Fruit fly (Drosophila melanogaster) whole organism, embryonic: ENCODE data around the gene PCNA2.

ENCODE experiments used
- Bgb ChIP-seq: fragments of 200-800 bp; sonication (Bioruptor generic); IDR thresholded peaks from 2 replicates; pipeline ENCODE4 v1.3.6; 2022; ENCODE audit warnings: missing biosample characterization, missing genetic modification characterization; ENCODE audit not compliant: partially characterized antibody
- BtbVII ChIP-seq: fragments of 200-800 bp; sonication (Bioruptor generic); optimal IDR thresholded peaks from 3 replicates; lab custom pipeline; 2017; ENCODE audit warnings: missing biosample characterization, mild to moderate bottlenecking, missing genetic modification characterization
- CG11560 ChIP-seq: fragments of 200-800 bp; sonication (Bioruptor generic); IDR thresholded peaks from 3 replicates; pipeline ENCODE4 v1.3.6; 2022; ENCODE audit warnings: missing biosample characterization, missing genetic modification characterization
- CG13624 ChIP-seq: fragments of 200-800 bp; sonication (Bioruptor generic); optimal IDR thresholded peaks from 2 replicates; lab custom pipeline; 2016; ENCODE audit warnings: missing biosample characterization, missing genetic modification characterization
- CG14965 ChIP-seq: fragments of 200-800 bp; sonication (Bioruptor generic); optimal IDR thresholded peaks from 2 replicates; lab custom pipeline; 2016; ENCODE audit warnings: missing biosample characterization, missing genetic modification characterization, borderline replicate concordance
- CG15011 ChIP-seq: fragments of 200-800 bp; sonication (Bioruptor generic); optimal IDR thresholded peaks from 3 replicates; lab custom pipeline; 2018; ENCODE audit warnings: missing biosample characterization, mild to moderate bottlenecking, missing genetic modification characterization
- CG17328 ChIP-seq: fragments of 200-800 bp; sonication (Bioruptor generic); IDR thresholded peaks from 2 replicates; pipeline ENCODE4 v1.3.6; 2022; ENCODE audit warnings: missing biosample characterization, missing genetic modification characterization
- CG17361 ChIP-seq: fragments of 200-800 bp; sonication (Bioruptor generic); IDR thresholded peaks from 3 replicates; pipeline ENCODE4 v1.3.6; 2022; ENCODE audit warnings: missing biosample characterization, missing genetic modification characterization
- CG17385 ChIP-seq: fragments of 200-800 bp; sonication (Bioruptor generic); optimal IDR thresholded peaks from 3 replicates; lab custom pipeline; 2018; ENCODE audit warnings: missing biosample characterization, mild to moderate bottlenecking, missing genetic modification characterization
- CG17612 ChIP-seq: fragments of 200-800 bp; sonication (Bioruptor generic); IDR thresholded peaks from 2 replicates; pipeline ENCODE4 v1.3.6; 2022; ENCODE audit warnings: missing biosample characterization, missing genetic modification characterization
- CG17912 ChIP-seq: fragments of 200-800 bp; sonication (Bioruptor generic); optimal IDR thresholded peaks from 2 replicates; lab custom pipeline; 2018; ENCODE audit warnings: missing biosample characterization, mild to moderate bottlenecking, missing genetic modification characterization
- CG18262 ChIP-seq: fragments of 200-800 bp; optimal IDR thresholded peaks from 3 replicates; lab custom pipeline; 2019; ENCODE audit warnings: missing biosample characterization, mild to moderate bottlenecking, missing genetic modification characterization, moderate library complexity
- CG32767 ChIP-seq: fragments of 200-800 bp; sonication (Bioruptor generic); IDR thresholded peaks from 2 replicates; pipeline ENCODE4 v1.3.6; 2022; ENCODE audit warnings: missing biosample characterization, missing genetic modification characterization
- CG32772 ChIP-seq: fragments of 200-800 bp; sonication (Bioruptor generic); IDR thresholded peaks from 2 replicates; pipeline ENCODE4 v1.3.6; 2022; ENCODE audit warnings: missing biosample characterization, missing genetic modification characterization
- CG3407 ChIP-seq: fragments of 200-800 bp; sonication (Bioruptor generic); optimal IDR thresholded peaks from 2 replicates; lab custom pipeline; 2018; ENCODE audit warnings: missing biosample characterization, mild to moderate bottlenecking, missing genetic modification characterization
- CG43689 ChIP-seq: fragments of 200-800 bp; sonication (Bioruptor generic); IDR thresholded peaks from 2 replicates; pipeline ENCODE4 v1.3.6; 2022; ENCODE audit warnings: missing biosample characterization, missing genetic modification characterization
- CG4424 ChIP-seq: fragments of 200-800 bp; sonication (Bioruptor generic); optimal IDR thresholded peaks from 3 replicates; lab custom pipeline; 2016; ENCODE audit warnings: missing biosample characterization, missing genetic modification characterization
- CG4820 ChIP-seq: fragments of 200-800 bp; sonication (Bioruptor generic); optimal IDR thresholded peaks from 3 replicates; lab custom pipeline; 2016; ENCODE audit warnings: missing biosample characterization, missing genetic modification characterization
- CG5180 ChIP-seq: fragments of 200-800 bp; sonication (Bioruptor generic); optimal IDR thresholded peaks from 3 replicates; lab custom pipeline; 2017; ENCODE audit warnings: missing biosample characterization, missing genetic modification characterization, mild to moderate bottlenecking, moderate library complexity, missing genetic modification reagents
- CG6272 ChIP-seq: fragments of 200-800 bp; sonication (Bioruptor generic); IDR thresholded peaks from 2 replicates; pipeline ENCODE4 v1.3.6; 2022; ENCODE audit warnings: missing biosample characterization, missing genetic modification characterization
- CG6683 ChIP-seq: fragments of 200-800 bp; sonication (Bioruptor generic); optimal IDR thresholded peaks from 2 replicates; lab custom pipeline; 2017; ENCODE audit warnings: missing biosample characterization, mild to moderate bottlenecking, missing genetic modification characterization, missing genetic modification reagents
- CG7839 ChIP-seq: fragments of 200-800 bp; sonication (Bioruptor generic); optimal IDR thresholded peaks from 3 replicates; lab custom pipeline; 2018; ENCODE audit warnings: missing biosample characterization, mild to moderate bottlenecking, missing genetic modification characterization, moderate library complexity
- CG7987 ChIP-seq: fragments of 200-800 bp; sonication (Bioruptor generic); optimal IDR thresholded peaks from 2 replicates; lab custom pipeline; 2018; ENCODE audit warnings: missing biosample characterization, mild to moderate bottlenecking, missing genetic modification characterization, moderate library complexity
- CG8765 ChIP-seq: fragments of 200-800 bp; sonication (Bioruptor generic); IDR thresholded peaks from 2 replicates; pipeline ENCODE4 v1.3.6; 2022; ENCODE audit warnings: missing biosample characterization, missing genetic modification characterization
- CG9609 ChIP-seq: fragments of 200-800 bp; sonication (Bioruptor generic); optimal IDR thresholded peaks from 3 replicates; lab custom pipeline; 2016; ENCODE audit warnings: missing biosample characterization, missing genetic modification characterization
- CHES-1-like ChIP-seq: fragments of 200-800 bp; sonication (Bioruptor generic); optimal IDR thresholded peaks from 2 replicates; lab custom pipeline; 2016; ENCODE audit warnings: missing biosample characterization, missing genetic modification characterization
- D ChIP-seq, 2 experiments: fragments of 200-800 bp in 1 of 2; fragments of >200 bp in 1 of 2; sonication (Bioruptor generic) in 1 of 2; optimal IDR thresholded peaks; 2 replicates in 1 of 2; 3 replicates in 1 of 2; lab custom pipeline; 2017; ENCODE audit warnings: mild to moderate bottlenecking in 1 of 2, missing biosample characterization in 1 of 2, missing genetic modification characterization in 1 of 2, missing genetic modification reagents in 1 of 2
- Dek ChIP-seq: fragments of 200-800 bp; sonication (Bioruptor generic); optimal IDR thresholded peaks from 3 replicates; lab custom pipeline; 2019; ENCODE audit warnings: missing biosample characterization, mild to moderate bottlenecking, missing genetic modification characterization, moderate library complexity
- HHEX ChIP-seq: fragments of 200-800 bp; sonication (Bioruptor generic); optimal IDR thresholded peaks from 3 replicates; lab custom pipeline; 2017; ENCODE audit warnings: missing biosample characterization, mild to moderate bottlenecking, missing genetic modification characterization, missing genetic modification reagents
- Mad ChIP-seq: fragments of 200-800 bp; sonication (Bioruptor generic); optimal IDR thresholded peaks from 2 replicates; lab custom pipeline; 2016; ENCODE audit warnings: missing biosample characterization, missing genetic modification characterization
- Nf-YA ChIP-seq: fragments of 200-800 bp; sonication (Bioruptor generic); IDR thresholded peaks from 2 replicates; pipeline ENCODE4 v1.3.6; 2022; ENCODE audit warnings: missing biosample characterization, missing genetic modification characterization
- Nf-YC ChIP-seq: fragments of 200-800 bp; optimal IDR thresholded peaks from 3 replicates; lab custom pipeline; 2019; ENCODE audit warnings: missing biosample characterization, mild to moderate bottlenecking, missing genetic modification characterization, moderate library complexity
- Sox100B ChIP-seq: fragments of 200-800 bp; sonication (Bioruptor generic); optimal IDR thresholded peaks from 3 replicates; lab custom pipeline; 2018; ENCODE audit warnings: missing biosample characterization, mild to moderate bottlenecking, missing genetic modification characterization
- ac ChIP-seq: fragments of 200-800 bp; sonication (Bioruptor generic); optimal IDR thresholded peaks from 3 replicates; lab custom pipeline; 2017; ENCODE audit warnings: missing biosample characterization, mild to moderate bottlenecking, missing genetic modification characterization
- az2 ChIP-seq: fragments of 200-800 bp; sonication (Bioruptor generic); optimal IDR thresholded peaks from 3 replicates; lab custom pipeline; 2016; ENCODE audit warnings: missing biosample characterization, missing genetic modification characterization
- caup ChIP-seq: fragments of 200-800 bp; sonication (Bioruptor generic); optimal IDR thresholded peaks from 3 replicates; lab custom pipeline; 2017; ENCODE audit warnings: missing biosample characterization, mild to moderate bottlenecking, missing genetic modification characterization, moderate library complexity; ENCODE audit not compliant: severe bottlenecking
- dysf ChIP-seq: fragments of 200-800 bp; sonication (Bioruptor generic); IDR thresholded peaks from 3 replicates; pipeline ENCODE4 v1.3.6; 2022; ENCODE audit warnings: missing biosample characterization, missing genetic modification characterization
- fu2 ChIP-seq: fragments of 200-800 bp; sonication (Bioruptor generic); optimal IDR thresholded peaks from 2 replicates; lab custom pipeline; 2016; ENCODE audit warnings: missing biosample characterization, missing genetic modification characterization
- gfzf ChIP-seq: fragments of 200-800 bp; sonication (Bioruptor generic); optimal IDR thresholded peaks from 2 replicates; lab custom pipeline; 2016; ENCODE audit warnings: missing biosample characterization, mild to moderate bottlenecking, missing genetic modification characterization, moderate library complexity
- gsb-n ChIP-seq: fragments of 200-800 bp; sonication (Bioruptor generic); optimal IDR thresholded peaks from 3 replicates; lab custom pipeline; 2018; ENCODE audit warnings: missing biosample characterization, mild to moderate bottlenecking, missing genetic modification characterization
- gt ChIP-seq: fragments of 200-800 bp; sonication (Bioruptor generic); IDR thresholded peaks from 2 replicates; pipeline ENCODE4 v1.3.6; 2022; ENCODE audit warnings: missing biosample characterization, missing genetic modification characterization
- hb ChIP-seq: fragments of 200-800 bp; sonication (Bioruptor generic); IDR thresholded peaks from 3 replicates; pipeline ENCODE4 v1.3.6; 2022; ENCODE audit warnings: missing biosample characterization, missing genetic modification characterization; ENCODE audit not compliant: partially characterized antibody
- ken ChIP-seq: fragments of 200-800 bp; sonication (Bioruptor generic); IDR thresholded peaks from 3 replicates; pipeline ENCODE4 v1.3.6; 2022; ENCODE audit warnings: missing biosample characterization, missing genetic modification characterization
- mirr ChIP-seq: fragments of 200-800 bp; sonication (Bioruptor generic); optimal IDR thresholded peaks from 3 replicates; lab custom pipeline; 2018; ENCODE audit warnings: missing biosample characterization, mild to moderate bottlenecking, missing genetic modification characterization
- pan ChIP-seq, 4 experiments: fragments of >200 bp in 3 of 4; fragments of 200-800 bp in 1 of 4; sonication (Bioruptor generic) in 1 of 4; optimal IDR thresholded peaks in 3 of 4; IDR thresholded peaks in 1 of 4; 2 replicates each; pipeline versions ENCODE4 v1.3.6 to Lab custom; 2017 to 2022; ENCODE audit warnings: missing biosample characterization in 2 of 4, missing genetic modification characterization in 2 of 4, mixed read lengths in 1 of 4
- sob ChIP-seq: fragments of 200-800 bp; sonication (Bioruptor generic); IDR thresholded peaks from 2 replicates; pipeline ENCODE4 v1.3.6; 2022; ENCODE audit warnings: missing biosample characterization, missing genetic modification characterization
- stwl ChIP-seq: fragments of 200-800 bp; sonication (Bioruptor generic); optimal IDR thresholded peaks from 3 replicates; lab custom pipeline; 2018; ENCODE audit warnings: missing biosample characterization, mild to moderate bottlenecking, missing genetic modification characterization, moderate library complexity
- tna ChIP-seq: fragments of 200-800 bp; sonication (Bioruptor generic); IDR thresholded peaks from 2 replicates; pipeline ENCODE4 v1.3.6; 2022; ENCODE audit warnings: missing biosample characterization, missing genetic modification characterization; ENCODE audit not compliant: partially characterized antibody
- wor ChIP-seq: fragments of 200-800 bp; sonication (Bioruptor generic); IDR thresholded peaks from 2 replicates; pipeline ENCODE4 v1.3.6; 2022; ENCODE audit warnings: missing biosample characterization, missing genetic modification characterization

Gene PCNA2

DNA sequence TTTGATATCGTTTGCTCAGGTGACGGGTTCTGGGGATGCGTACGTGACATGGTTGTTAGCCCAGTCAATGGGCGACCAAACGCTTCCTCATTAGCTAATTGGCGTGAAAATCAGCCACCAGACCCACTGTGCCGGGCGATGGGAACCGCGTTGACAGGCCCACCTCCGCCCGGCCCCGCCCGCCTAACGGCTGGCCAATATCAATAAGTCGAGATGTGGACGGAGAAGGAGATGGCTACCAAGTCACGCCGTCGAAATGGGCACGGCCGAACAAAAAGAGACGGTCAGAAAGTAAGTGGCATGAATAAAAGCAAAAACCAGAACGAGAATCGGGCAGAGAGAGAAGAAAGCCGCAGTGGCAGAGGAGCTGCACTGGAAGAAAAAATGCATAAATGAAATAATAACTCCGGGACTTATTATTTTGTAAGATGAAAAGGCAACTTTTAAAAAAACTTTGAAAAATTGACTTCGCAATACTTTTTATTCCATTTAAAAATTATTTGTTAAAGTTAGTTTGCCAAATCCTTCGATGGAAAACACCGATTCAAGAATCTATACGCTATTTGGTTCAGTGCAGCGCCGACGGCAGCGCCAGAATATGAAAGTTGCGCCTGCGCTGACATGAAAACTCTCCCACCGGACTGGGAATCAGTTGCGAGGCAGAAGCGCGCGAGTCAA, 45.9 kb downstream of the PCNA2 start, which contains the start of gene CG13082 (continued):
- no peak for TF ChIP-seq caup
- no peak for TF ChIP-seq mirr (GFP tag; lab: Kevin White, UChicago)
- TF ChIP-seq CG14965 (GFP tag; lab: Kevin White, UChicago), result no peak
- TF ChIP-seq CG32772 (GFP tag; lab: Robert Waterston, UW), result no peak
- no peak for TF ChIP-seq CG13624 (GFP tag; lab: Kevin White, UChicago)
- no peak for TF ChIP-seq tna (GFP tag; lab: Robert Waterston, UW)
- TF ChIP-seq pan (optimal IDR thresholded peaks at IDR 0.05; lab: Kevin White, UChicago), result no peak
- no peak for TF ChIP-seq pan (GFP tag; optimal IDR thresholded peaks at IDR 0.05 in 1 of 2, IDR thresholded peaks at IDR 0.05 in 1 of 2)
- peak; percentile 48 for TF ChIP-seq Sox100B
- TF ChIP-seq gsb-n (tag; lab: Kevin White, UChicago), result peak; percentile 77
- no peak for TF ChIP-seq CG8765
- no peak for TF ChIP-seq ken
- no peak for TF ChIP-seq gfzf (GFP tag; lab: Kevin White, UChicago)
- no peak for TF ChIP-seq fu2 (GFP tag; lab: Kevin White, UChicago)
- TF ChIP-seq hb (GFP tag; lab: Robert Waterston, UW), result no peak
- no peak for TF ChIP-seq CG15011 (GFP tag; lab: Kevin White, UChicago)
- TF ChIP-seq CG5180 (GFP tag; lab: Kevin White, UChicago), result no peak
- TF ChIP-seq CG18262, result peak; percentile 81
- TF ChIP-seq CG6272, result no peak
- no peak for TF ChIP-seq CG43689 (GFP tag; lab: Robert Waterston, UW)
- TF ChIP-seq CG6683 (GFP tag; lab: Kevin White, UChicago), result no peak
- peak; percentile 53 for TF ChIP-seq az2 (GFP tag; lab: Kevin White, UChicago)
- TF ChIP-seq CG4424, result peak; percentile 75
- TF ChIP-seq CG7987 (GFP tag; lab: Kevin White, UChicago), result no peak
- TF ChIP-seq CG7839 (tag; lab: Kevin White, UChicago), result peak; percentile 59
- no peak for TF ChIP-seq Dek
- TF ChIP-seq stwl (tag; lab: Kevin White, UChicago), result no peak
- no peak for TF ChIP-seq gt
- no peak for TF ChIP-seq D (optimal IDR thresholded peaks at IDR 0.05; lab: Kevin White, UChicago)
- peak; percentile 75 for TF ChIP-seq D (GFP tag; optimal IDR thresholded peaks at IDR 0.05; lab: Kevin White, UChicago)
- 0 out of 3 replicates have a peak, but pooled peaks have one; percentile 17 for TF ChIP-seq dysf (GFP tag; lab: Robert Waterston, UW)
- no peak for TF ChIP-seq ac (GFP tag; lab: Kevin White, UChicago)
- no peak for TF ChIP-seq Nf-YC (tag; lab: Kevin White, UChicago)
- TF ChIP-seq Mad (GFP tag; lab: Kevin White, UChicago), result peak; percentile 6
- TF ChIP-seq CG17361 (GFP tag; lab: Robert Waterston, UW), result peak; percentile 77
- TF ChIP-seq CG17612 (GFP tag; lab: Robert Waterston, UW), result no peak
- TF ChIP-seq CG17328 (GFP tag; lab: Robert Waterston, UW), result peak; percentile 45
- TF ChIP-seq CG32767 (GFP tag; lab: Robert Waterston, UW), result 0 out of 2 replicates have a peak, but pooled peaks have one; percentile 16
- TF ChIP-seq Nf-YA (GFP tag; lab: Robert Waterston, UW), result no peak
- TF ChIP-seq CG4820 (GFP tag; lab: Kevin White, UChicago), result peak; percentile 61
- TF ChIP-seq HHEX (GFP tag; lab: Kevin White, UChicago), result no peak
- no peak for TF ChIP-seq Bgb (GFP tag; lab: Robert Waterston, UW)
- no peak for TF ChIP-seq CG11560 (tag; lab: Robert Waterston, UW)
- peak; percentile 27 for TF ChIP-seq CG3407 (GFP tag; lab: Kevin White, UChicago)
- no peak for TF ChIP-seq wor (GFP tag; lab: Robert Waterston, UW)
- TF ChIP-seq BtbVII (GFP tag; lab: Kevin White, UChicago), result no peak
- no peak for TF ChIP-seq sob
- TF ChIP-seq CG17385 (GFP tag; lab: Kevin White, UChicago), result peak; percentile 45
- no peak for TF ChIP-seq CHES-1-like (GFP tag; lab: Kevin White, UChicago)
- TF ChIP-seq CG17912 (GFP tag; lab: Kevin White, UChicago), result no peak
- TF ChIP-seq CG9609 (GFP tag; lab: Kevin White, UChicago), result peak; percentile 9
